Fruit fly (Drosophila melanogaster) whole organism, embryonic: ENCODE data around the gene sun.

Source experiments
- Antp ChIP-seq: fragments of 200-800 bp; sonication (Bioruptor generic); optimal IDR thresholded peaks from 3 replicates; lab custom pipeline; 2016; ENCODE audit warnings: missing biosample characterization, missing genetic modification characterization
- B-H2 ChIP-seq: fragments of 200-800 bp; sonication (Bioruptor generic); optimal IDR thresholded peaks from 2 replicates; lab custom pipeline; 2018; ENCODE audit warnings: missing biosample characterization, mild to moderate bottlenecking, missing genetic modification characterization
- Bgb ChIP-seq: fragments of 200-800 bp; sonication (Bioruptor generic); IDR thresholded peaks from 2 replicates; pipeline ENCODE4 v1.3.6; 2022; ENCODE audit warnings: missing biosample characterization, missing genetic modification characterization; ENCODE audit not compliant: partially characterized antibody
- CG10462 ChIP-seq: fragments of 200-800 bp; sonication (Bioruptor generic); optimal IDR thresholded peaks from 2 replicates; lab custom pipeline; 2016; ENCODE audit warnings: missing biosample characterization, missing genetic modification characterization
- CG11560 ChIP-seq: fragments of 200-800 bp; sonication (Bioruptor generic); IDR thresholded peaks from 3 replicates; pipeline ENCODE4 v1.3.6; 2022; ENCODE audit warnings: missing biosample characterization, missing genetic modification characterization
- CG11695 ChIP-seq: fragments of 200-800 bp; sonication (Bioruptor generic); IDR thresholded peaks from 3 replicates; pipeline ENCODE4 v1.3.6; 2022; ENCODE audit warnings: missing biosample characterization, missing genetic modification characterization
- CG1233 ChIP-seq: fragments of 200-800 bp; sonication (Bioruptor generic); optimal IDR thresholded peaks from 4 replicates; lab custom pipeline; 2018; ENCODE audit warnings: missing biosample characterization, mild to moderate bottlenecking, missing genetic modification characterization
- CG13624 ChIP-seq: fragments of 200-800 bp; sonication (Bioruptor generic); optimal IDR thresholded peaks from 2 replicates; lab custom pipeline; 2016; ENCODE audit warnings: missing biosample characterization, missing genetic modification characterization
- CG14667 ChIP-seq: fragments of 200-800 bp; sonication (Bioruptor generic); IDR thresholded peaks from 2 replicates; pipeline ENCODE4 v1.3.6; 2022; ENCODE audit warnings: missing biosample characterization, missing genetic modification characterization
- CG14965 ChIP-seq: fragments of 200-800 bp; sonication (Bioruptor generic); optimal IDR thresholded peaks from 2 replicates; lab custom pipeline; 2016; ENCODE audit warnings: missing biosample characterization, missing genetic modification characterization, borderline replicate concordance
- CG15269 ChIP-seq: fragments of 200-800 bp; sonication (Bioruptor generic); optimal IDR thresholded peaks from 2 replicates; lab custom pipeline; 2018; ENCODE audit warnings: missing biosample characterization, mild to moderate bottlenecking, missing genetic modification characterization, moderate library complexity
- CG17912 ChIP-seq: fragments of 200-800 bp; sonication (Bioruptor generic); optimal IDR thresholded peaks from 2 replicates; lab custom pipeline; 2018; ENCODE audit warnings: missing biosample characterization, mild to moderate bottlenecking, missing genetic modification characterization
- CG2712 ChIP-seq: fragments of 200-800 bp; optimal IDR thresholded peaks from 3 replicates; lab custom pipeline; 2019; ENCODE audit warnings: missing biosample characterization, mild to moderate bottlenecking, missing genetic modification characterization, moderate library complexity
- CG4820 ChIP-seq: fragments of 200-800 bp; sonication (Bioruptor generic); optimal IDR thresholded peaks from 3 replicates; lab custom pipeline; 2016; ENCODE audit warnings: missing biosample characterization, missing genetic modification characterization
- CG4854 ChIP-seq: fragments of 200-800 bp; sonication (Bioruptor generic); optimal IDR thresholded peaks from 2 replicates; lab custom pipeline; 2016; ENCODE audit warnings: missing biosample characterization, missing genetic modification characterization, inconsistent platforms
- CG8359 ChIP-seq: fragments of 200-800 bp; sonication (Bioruptor generic); optimal IDR thresholded peaks from 2 replicates; lab custom pipeline; 2017; ENCODE audit warnings: missing biosample characterization, mild to moderate bottlenecking, missing genetic modification characterization, borderline replicate concordance
- Deaf1 ChIP-seq: fragments of 200-800 bp; optimal IDR thresholded peaks from 3 replicates; lab custom pipeline; 2019; ENCODE audit warnings: missing biosample characterization, mild to moderate bottlenecking, missing genetic modification characterization, moderate library complexity
- Hey ChIP-seq: fragments of 200-800 bp; sonication (Bioruptor generic); optimal IDR thresholded peaks from 3 replicates; lab custom pipeline; 2018; ENCODE audit warnings: missing biosample characterization, mild to moderate bottlenecking, missing genetic modification characterization
- HmgZ ChIP-seq: fragments of 200-800 bp; sonication (Bioruptor generic); optimal IDR thresholded peaks from 2 replicates; lab custom pipeline; 2018; ENCODE audit warnings: missing biosample characterization, mild to moderate bottlenecking, missing genetic modification characterization
- Myb ChIP-seq: fragments of 200-800 bp; sonication (Bioruptor generic); optimal IDR thresholded peaks from 2 replicates; lab custom pipeline; 2016; ENCODE audit warnings: missing biosample characterization, missing genetic modification characterization
- NfI ChIP-seq: fragments of 200-800 bp; sonication (Bioruptor generic); optimal IDR thresholded peaks from 3 replicates; lab custom pipeline; 2018; ENCODE audit warnings: missing biosample characterization, mild to moderate bottlenecking, missing genetic modification characterization, moderate library complexity
- Oli ChIP-seq: fragments of 200-800 bp; sonication (Bioruptor generic); optimal IDR thresholded peaks from 2 replicates; lab custom pipeline; 2018; ENCODE audit warnings: missing biosample characterization, mild to moderate bottlenecking, missing genetic modification characterization, moderate library complexity
- Ravus ChIP-seq: fragments of 200-800 bp; sonication (Bioruptor generic); IDR thresholded peaks from 2 replicates; pipeline ENCODE4 v1.3.6; 2022; ENCODE audit warnings: missing biosample characterization, missing genetic modification characterization
- Trl ChIP-seq, 3 experiments: fragments of >200 bp in 2 of 3; fragments of 200-800 bp in 1 of 3; sonication (Bioruptor generic) in 1 of 3; optimal IDR thresholded peaks; 2 replicates in 1 of 3; 3 replicates in 2 of 3; lab custom pipeline; 2016 to 2017; ENCODE audit warnings: missing biosample characterization in 1 of 3, missing genetic modification characterization in 1 of 3
- Usf ChIP-seq: fragments of 200-800 bp; sonication (Bioruptor generic); optimal IDR thresholded peaks from 2 replicates; lab custom pipeline; 2017; ENCODE audit warnings: missing genotype, missing biosample characterization, missing genetic modification characterization
- amos ChIP-seq: fragments of 200-800 bp; sonication (Bioruptor generic); IDR thresholded peaks from 2 replicates; pipeline ENCODE4 v1.3.6; 2022; ENCODE audit warnings: missing biosample characterization, missing genetic modification characterization; ENCODE audit not compliant: partially characterized antibody
- aop ChIP-seq: fragments of 200-800 bp; sonication (Bioruptor generic); IDR thresholded peaks from 2 replicates; pipeline ENCODE4 v1.3.6; 2022; ENCODE audit warnings: missing biosample characterization, missing genetic modification characterization
- caup ChIP-seq: fragments of 200-800 bp; sonication (Bioruptor generic); optimal IDR thresholded peaks from 3 replicates; lab custom pipeline; 2017; ENCODE audit warnings: missing biosample characterization, mild to moderate bottlenecking, missing genetic modification characterization, moderate library complexity; ENCODE audit not compliant: severe bottlenecking
- chif ChIP-seq, 2 experiments: fragments of 200-800 bp; sonication (Bioruptor generic); optimal IDR thresholded peaks; 3 replicates each; lab custom pipeline; 2016; ENCODE audit warnings: missing biosample characterization in 2 of 2, missing genetic modification characterization in 2 of 2
- danr ChIP-seq: fragments of 200-800 bp; sonication (Bioruptor generic); IDR thresholded peaks from 2 replicates; pipeline ENCODE4 v1.3.6; 2022; ENCODE audit warnings: missing biosample characterization, missing genetic modification characterization
- dpn ChIP-seq, 2 experiments: fragments of 200-800 bp; sonication (Bioruptor generic); optimal IDR thresholded peaks; 3 replicates each; lab custom pipeline; 2016; ENCODE audit warnings: missing biosample characterization in 2 of 2, missing genetic modification characterization in 2 of 2
- eve ChIP-seq, 2 experiments: fragments of >200 bp; optimal IDR thresholded peaks; 2 replicates each; lab custom pipeline; 2017; ENCODE audit warnings: missing biosample characterization in 2 of 2, missing genetic modification characterization in 2 of 2
- gfzf ChIP-seq: fragments of 200-800 bp; sonication (Bioruptor generic); optimal IDR thresholded peaks from 2 replicates; lab custom pipeline; 2016; ENCODE audit warnings: missing biosample characterization, mild to moderate bottlenecking, missing genetic modification characterization, moderate library complexity
- gt ChIP-seq: fragments of 200-800 bp; sonication (Bioruptor generic); IDR thresholded peaks from 2 replicates; pipeline ENCODE4 v1.3.6; 2022; ENCODE audit warnings: missing biosample characterization, missing genetic modification characterization
- inv ChIP-seq: fragments of 200-800 bp; sonication (Bioruptor generic); IDR thresholded peaks from 2 replicates; pipeline ENCODE4 v1.3.6; 2022; ENCODE audit warnings: missing biosample characterization, missing genetic modification characterization; ENCODE audit not compliant: partially characterized antibody
- ken ChIP-seq: fragments of 200-800 bp; sonication (Bioruptor generic); IDR thresholded peaks from 3 replicates; pipeline ENCODE4 v1.3.6; 2022; ENCODE audit warnings: missing biosample characterization, missing genetic modification characterization
- lbe ChIP-seq: fragments of 200-800 bp; sonication (Bioruptor generic); optimal IDR thresholded peaks from 2 replicates; lab custom pipeline; 2016; ENCODE audit warnings: missing biosample characterization, mild to moderate bottlenecking, missing genetic modification characterization
- nmo ChIP-seq: fragments of 200-800 bp; sonication (Bioruptor generic); optimal IDR thresholded peaks from 2 replicates; lab custom pipeline; 2018; ENCODE audit warnings: missing biosample characterization, mild to moderate bottlenecking, missing genetic modification characterization, moderate library complexity
- org-1 ChIP-seq: fragments of 200-800 bp; sonication (Bioruptor generic); optimal IDR thresholded peaks from 2 replicates; lab custom pipeline; 2017; ENCODE audit warnings: missing biosample characterization, missing genetic modification characterization
- pan ChIP-seq, 4 experiments: fragments of >200 bp in 3 of 4; fragments of 200-800 bp in 1 of 4; sonication (Bioruptor generic) in 1 of 4; optimal IDR thresholded peaks in 3 of 4; IDR thresholded peaks in 1 of 4; 2 replicates each; pipeline versions ENCODE4 v1.3.6 to Lab custom; 2017 to 2022; ENCODE audit warnings: missing biosample characterization in 2 of 4, missing genetic modification characterization in 2 of 4, mixed read lengths in 1 of 4
- pb ChIP-seq: fragments of 200-800 bp; sonication (Bioruptor generic); optimal IDR thresholded peaks from 3 replicates; lab custom pipeline; 2016; ENCODE audit warnings: missing biosample characterization, missing genetic modification characterization
- pfk ChIP-seq: fragments of 200-800 bp; sonication (Bioruptor generic); optimal IDR thresholded peaks from 2 replicates; lab custom pipeline; 2018; ENCODE audit warnings: missing biosample characterization, mild to moderate bottlenecking, missing genetic modification characterization, moderate library complexity
- phol ChIP-seq: fragments of 200-800 bp; sonication (Bioruptor generic); optimal IDR thresholded peaks from 3 replicates; lab custom pipeline; 2018; ENCODE audit warnings: missing biosample characterization, mild to moderate bottlenecking, missing genetic modification characterization, moderate library complexity
- pum ChIP-seq: fragments of 200-800 bp; sonication (Bioruptor generic); optimal IDR thresholded peaks from 2 replicates; lab custom pipeline; 2016; ENCODE audit warnings: missing biosample characterization, missing genetic modification characterization
- schlank ChIP-seq: fragments of 200-800 bp; sonication (Bioruptor generic); optimal IDR thresholded peaks from 2 replicates; lab custom pipeline; 2018; ENCODE audit warnings: missing biosample characterization, mild to moderate bottlenecking, missing genetic modification characterization
- shn ChIP-seq: fragments of 200-800 bp; sonication (Bioruptor generic); optimal IDR thresholded peaks from 3 replicates; lab custom pipeline; 2016; ENCODE audit warnings: missing biosample characterization, missing genetic modification characterization
- slp2 ChIP-seq: fragments of 200-800 bp; sonication (Bioruptor generic); optimal IDR thresholded peaks from 2 replicates; lab custom pipeline; 2016; ENCODE audit warnings: missing biosample characterization, missing genetic modification characterization
- sob ChIP-seq: fragments of 200-800 bp; sonication (Bioruptor generic); IDR thresholded peaks from 2 replicates; pipeline ENCODE4 v1.3.6; 2022; ENCODE audit warnings: missing biosample characterization, missing genetic modification characterization
- tgo ChIP-seq: fragments of 200-800 bp; sonication (Bioruptor generic); IDR thresholded peaks from 3 replicates; pipeline ENCODE4 v1.3.6; 2022; ENCODE audit warnings: missing biosample characterization, missing genetic modification characterization
- trh ChIP-seq: fragments of 200-800 bp; sonication (Bioruptor generic); optimal IDR thresholded peaks from 2 replicates; lab custom pipeline; 2016; ENCODE audit warnings: missing biosample characterization, missing genetic modification characterization

The sun gene

DNA sequence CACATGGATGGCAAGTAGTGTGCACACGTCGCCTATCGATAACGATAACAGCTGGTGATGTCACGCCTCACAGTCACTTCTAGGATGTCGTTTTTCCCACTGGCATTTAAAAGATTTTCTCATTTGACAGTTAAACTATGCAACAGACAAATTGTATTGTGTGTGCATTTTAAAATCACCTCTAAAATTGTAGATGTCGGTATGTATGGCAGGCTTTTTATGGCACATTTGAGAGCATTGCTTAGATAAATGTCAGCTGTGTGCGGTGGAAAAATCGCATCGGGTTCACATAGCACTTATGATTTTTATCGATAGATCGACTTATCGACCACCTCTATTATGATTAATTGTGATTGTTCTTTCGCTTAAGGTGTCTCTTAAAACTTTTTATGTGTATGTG is 4.9 kb downstream of the sun start, which contains the start of the genes ArgRS and CG8578 (continued):
- TF ChIP-seq phol, result peak; percentile 60
- TF ChIP-seq danr (GFP tag; lab: Robert Waterston, UW), result no peak
- peak; percentile 34 for TF ChIP-seq CG13624 (GFP tag; lab: Kevin White, UChicago)
- TF ChIP-seq CG15269, result no peak
- TF ChIP-seq caup (GFP tag; lab: Kevin White, UChicago), result no peak
- TF ChIP-seq aop, result no peak
- TF ChIP-seq NfI, result no peak
- no peak for TF ChIP-seq CG10462 (GFP tag; lab: Kevin White, UChicago)
- peak; percentile 48 for TF ChIP-seq sob
- TF ChIP-seq pb, result peak; percentile 54
- no peak for TF ChIP-seq gt
- TF ChIP-seq CG8359 (GFP tag; lab: Kevin White, UChicago), result no peak
- peak; percentile 85 for TF ChIP-seq inv
- peak; percentile 13 for TF ChIP-seq B-H2 (GFP tag; lab: Kevin White, UChicago)
- TF ChIP-seq gfzf (GFP tag; lab: Kevin White, UChicago), result peak; percentile 20
- no peak for TF ChIP-seq HmgZ
- peak; percentile 80 for TF ChIP-seq CG2712
- TF ChIP-seq org-1 (GFP tag; lab: Kevin White, UChicago), result no peak
- peak; percentile 45 for TF ChIP-seq shn
- no peak for TF ChIP-seq CG4854 (GFP tag; lab: Kevin White, UChicago)
- TF ChIP-seq Antp (GFP tag; lab: Kevin White, UChicago), result peak; percentile 93
- peak in 1 of 2 experiments; percentile 26 for TF ChIP-seq chif (GFP tag; optimal IDR thresholded peaks at IDR 0.05; lab: Kevin White, UChicago)
- no peak for TF ChIP-seq pan (optimal IDR thresholded peaks at IDR 0.05; lab: Kevin White, UChicago)
- TF ChIP-seq pan (GFP tag; optimal IDR thresholded peaks at IDR 0.05 in 1 of 2, IDR thresholded peaks at IDR 0.05 in 1 of 2), result peak in 1 of 2 experiments; percentile 76
- TF ChIP-seq CG11560, result no peak
- TF ChIP-seq dpn (GFP tag; optimal IDR thresholded peaks at IDR 0.05; lab: Kevin White, UChicago), result peak; percentile 62 to 88
- peak; percentile 92 for TF ChIP-seq nmo (GFP tag; lab: Kevin White, UChicago)
- peak; percentile 89 for TF ChIP-seq pum
- TF ChIP-seq tgo, result peak; percentile 75; the same call in 2 of the 3 replicates
- no peak for TF ChIP-seq Deaf1 (tag; lab: Kevin White, UChicago)
- TF ChIP-seq Ravus (GFP tag; lab: Robert Waterston, UW), result no peak
- TF ChIP-seq Myb, result peak; percentile 42
- TF ChIP-seq Trl (optimal IDR thresholded peaks at IDR 0.05; lab: Kevin White, UChicago), result no peak
- peak; percentile 82 for TF ChIP-seq Trl (GFP tag; optimal IDR thresholded peaks at IDR 0.05; lab: Kevin White, UChicago)
- no peak for TF ChIP-seq Oli
- TF ChIP-seq CG14965 (GFP tag; lab: Kevin White, UChicago), result no peak
- peak; percentile 72; the same call in 1 of the 2 replicates for TF ChIP-seq amos (GFP tag; lab: Robert Waterston, UW)
- no peak for TF ChIP-seq ken (GFP tag; lab: Robert Waterston, UW)
- no peak for TF ChIP-seq Hey (tag; lab: Kevin White, UChicago)
- no peak for TF ChIP-seq CG17912 (GFP tag; lab: Kevin White, UChicago)
- TF ChIP-seq CG4820, result no peak
- peak; percentile 88 for TF ChIP-seq slp2
- no peak for TF ChIP-seq Usf (GFP tag; lab: Kevin White, UChicago)
- no peak; the same call in 1 of the 2 replicates for TF ChIP-seq CG14667
- peak; percentile 71 for TF ChIP-seq Bgb (GFP tag; lab: Robert Waterston, UW)
- no peak for TF ChIP-seq eve (GFP tag; optimal IDR thresholded peaks at IDR 0.05; lab: Kevin White, UChicago)
- TF ChIP-seq lbe (GFP tag; lab: Kevin White, UChicago), result no peak
- TF ChIP-seq trh (GFP tag; lab: Kevin White, UChicago), result no peak
- peak; percentile 26 for TF ChIP-seq schlank (tag; lab: Kevin White, UChicago)
- TF ChIP-seq pfk (GFP tag; lab: Kevin White, UChicago), result no peak
- TF ChIP-seq CG1233, result peak; percentile 71
- TF ChIP-seq CG11695, result peak; percentile 45; the same call in 1 of the 3 replicates
